Fruit fly (Drosophila melanogaster): Measurements from ENCODE around the gene St2.

DNA sequence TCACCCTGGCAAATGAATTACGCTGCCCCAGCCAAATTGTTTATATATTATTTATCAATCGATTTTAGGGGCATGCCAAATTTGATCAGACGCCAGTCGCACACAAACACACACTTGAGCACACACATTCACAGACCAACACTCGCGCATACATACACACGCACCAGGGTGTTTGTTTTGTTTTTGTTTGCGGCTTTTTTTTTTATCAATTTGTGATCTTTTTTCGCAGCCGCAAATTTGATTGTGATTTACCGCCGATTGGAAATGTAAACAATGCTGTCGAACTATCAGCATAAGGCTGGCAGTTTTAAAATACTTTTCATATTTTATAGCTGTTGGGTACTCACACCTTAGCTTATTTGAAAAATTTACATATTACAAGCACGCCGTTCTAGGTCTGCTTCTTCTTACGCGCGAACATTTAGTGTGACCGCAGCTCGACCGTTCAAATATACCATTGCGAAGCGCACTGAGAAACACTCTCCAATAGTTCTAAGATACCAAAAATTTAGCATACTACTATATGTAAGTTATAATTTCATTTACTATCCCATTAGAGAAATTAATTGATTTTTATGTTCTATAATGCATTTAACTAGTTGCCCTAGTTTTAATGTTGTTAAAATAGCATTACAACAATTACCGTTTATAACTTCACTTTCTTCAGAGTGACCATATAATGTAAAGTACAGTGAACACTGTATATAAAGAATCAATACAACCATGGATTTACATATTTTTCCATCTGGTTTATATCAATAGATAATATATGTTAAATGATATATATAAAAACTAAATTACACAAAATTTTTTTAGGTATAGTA is 14.2 kb upstream of the St2 start, which contains the start of gene pum:
- TF ChIP-seq psq (optimal IDR thresholded peaks at IDR 0.05) (no peak), h (optimal IDR thresholded peaks at IDR 0.05) (no peak), Sin3A (optimal IDR thresholded peaks at IDR 0.05) (no peak), Myc (optimal IDR thresholded peaks at IDR 0.05) (no peak), ttk (optimal IDR thresholded peaks at IDR 0.05) (no peak)

Measured in Kc167 (cell line).